Worm (Caenorhabditis elegans) whole organism, L1 larva: Measurements from ENCODE around the gene R186.8.
A peak's percentile ranks its signal among the peaks of the same experiment; 100 is the strongest.

Experiments used
- C04F5.9 ChIP-seq: sonication (generic microtip); optimal IDR thresholded peaks from 2 replicates; lab custom pipeline; 2016; ENCODE audit warnings: missing genetic modification characterization, missing compliant biosample characterization
- C16A3.4 ChIP-seq: fragments of 150-350 bp; optimal IDR thresholded peaks from 2 replicates; lab custom pipeline; 2014; ENCODE audit warnings: missing biosample characterization, missing genetic modification characterization
- F16B12.6 ChIP-seq: fragments of 150-350 bp; optimal IDR thresholded peaks from 2 replicates; lab custom pipeline; 2014; ENCODE audit warnings: missing biosample characterization, missing genetic modification characterization
- aha-1 ChIP-seq: fragments of 150-350 bp; optimal IDR thresholded peaks from 2 replicates; lab custom pipeline; 2014; ENCODE audit warnings: missing biosample characterization, missing genetic modification characterization
- blmp-1 ChIP-seq: fragments of 150-350 bp; optimal IDR thresholded peaks from 2 replicates; lab custom pipeline; 2014; ENCODE audit warnings: missing biosample characterization, missing genetic modification characterization
- ceh-63 ChIP-seq: fragments of 200-800 bp; sonication (Bioruptor generic); optimal IDR thresholded peaks from 2 replicates; lab custom pipeline; 2018; ENCODE audit warnings: mild to moderate bottlenecking, missing genetic modification characterization, missing compliant biosample characterization
- ceh-82 ChIP-seq, 3 experiments: fragments of 150-350 bp in 1 of 3; sonication (generic microtip) in 2 of 3; optimal IDR thresholded peaks; 2 replicates each; lab custom pipeline; 2014 to 2017; ENCODE audit warnings: missing biosample characterization in 3 of 3, missing genetic modification characterization in 3 of 3
- ceh-88 ChIP-seq: fragments of 200-800 bp; sonication (Bioruptor generic); IDR thresholded peaks from 2 replicates; pipeline ENCODE4 v1.3.6; 2022; ENCODE audit warnings: missing genetic modification characterization, missing compliant biosample characterization
- dpl-1 ChIP-seq, 3 experiments: fragments of 150-350 bp in 2 of 3; sonication (generic microtip) in 1 of 3; optimal IDR thresholded peaks; 2 replicates each; lab custom pipeline; 2014 to 2017; ENCODE audit warnings: missing biosample characterization in 3 of 3, missing genetic modification characterization in 3 of 3, missing genetic modification reagents in 3 of 3
- efl-1 ChIP-seq, 4 experiments: fragments of 150-350 bp; optimal IDR thresholded peaks in 3 of 4; peaks in 1 of 4; 1 replicate in 1 of 4; 2 replicates in 3 of 4; lab custom pipeline; 2014; ENCODE audit warnings: missing biosample characterization in 2 of 4, missing genetic modification characterization in 2 of 4, missing genetic modification reagents in 2 of 4
- egl-13 ChIP-seq: sonication (generic microtip); optimal IDR thresholded peaks from 2 replicates; lab custom pipeline; 2016; ENCODE audit warnings: missing genotype, missing genetic modification reagents, missing genetic modification characterization, missing compliant biosample characterization
- ets-5 ChIP-seq: fragments of 200-800 bp; sonication (Bioruptor generic); IDR thresholded peaks from 2 replicates; pipeline ENCODE4 v1.3.6; 2022; ENCODE audit warnings: missing genetic modification characterization, missing compliant biosample characterization
- fkh-8 ChIP-seq: sonication (generic microtip); optimal IDR thresholded peaks from 2 replicates; lab custom pipeline; 2016; ENCODE audit warnings: mild to moderate bottlenecking, missing genetic modification characterization, missing compliant biosample characterization
- fos-1 ChIP-seq: fragments of 150-350 bp; optimal IDR thresholded peaks from 2 replicates; lab custom pipeline; 2014; ENCODE audit warnings: missing biosample characterization, missing genetic modification characterization
- grh-1 ChIP-seq: fragments of 200-800 bp; sonication (Bioruptor generic); IDR thresholded peaks from 2 replicates; pipeline ENCODE4 v1.3.6; 2022; ENCODE audit warnings: missing genetic modification reagents, missing genetic modification characterization, missing compliant biosample characterization
- hlh-17 ChIP-seq: fragments of 200-800 bp; sonication (Bioruptor generic); optimal IDR thresholded peaks from 2 replicates; lab custom pipeline; 2018; ENCODE audit warnings: missing genetic modification characterization, mild to moderate bottlenecking, missing compliant biosample characterization, moderate library complexity, borderline replicate concordance
- hlh-4 ChIP-seq: sonication (generic microtip); optimal IDR thresholded peaks from 2 replicates; lab custom pipeline; 2016; ENCODE audit warnings: mild to moderate bottlenecking, missing genetic modification characterization, missing compliant biosample characterization
- irx-1 ChIP-seq: sonication (generic microtip); optimal IDR thresholded peaks from 2 replicates; lab custom pipeline; 2016; ENCODE audit warnings: missing genetic modification characterization, missing compliant biosample characterization
- isw-1 ChIP-seq: fragments of 200-800 bp; sonication (Bioruptor generic); IDR thresholded peaks from 2 replicates; pipeline ENCODE4 v1.3.6; 2022; ENCODE audit warnings: missing genetic modification characterization, missing compliant biosample characterization
- lin-14 ChIP-seq: fragments of 200-800 bp; sonication (Bioruptor generic); optimal IDR thresholded peaks from 2 replicates; lab custom pipeline; 2018; ENCODE audit warnings: mild to moderate bottlenecking, missing genetic modification characterization, moderate library complexity, missing compliant biosample characterization
- lin-35 ChIP-seq, 2 experiments: fragments of 150-350 bp; optimal IDR thresholded peaks; 2 replicates each; lab custom pipeline; 2014; ENCODE audit warnings: missing biosample characterization in 2 of 2, missing genetic modification characterization in 2 of 2, missing genetic modification reagents in 2 of 2
- lsy-2 ChIP-seq, 2 experiments: fragments of 150-350 bp; optimal IDR thresholded peaks; 2 replicates each; lab custom pipeline; 2014; ENCODE audit warnings: missing biosample characterization in 2 of 2, missing genetic modification characterization in 2 of 2
- mef-2 ChIP-seq: fragments of 150-350 bp; optimal IDR thresholded peaks from 2 replicates; lab custom pipeline; 2014; ENCODE audit warnings: missing biosample characterization, missing genetic modification characterization
- mep-1 ChIP-seq: fragments of 150-350 bp; optimal IDR thresholded peaks from 2 replicates; lab custom pipeline; 2014; ENCODE audit warnings: missing biosample characterization, missing genetic modification characterization
- nhr-11 ChIP-seq: fragments of 150-350 bp; optimal IDR thresholded peaks from 2 replicates; lab custom pipeline; 2014; ENCODE audit warnings: missing biosample characterization, missing genetic modification characterization
- nhr-12 ChIP-seq: sonication (generic microtip); optimal IDR thresholded peaks from 2 replicates; lab custom pipeline; 2017; ENCODE audit warnings: missing biosample characterization, missing genetic modification characterization
- nhr-19 ChIP-seq: fragments of 200-800 bp; sonication (Bioruptor generic); conservative IDR thresholded peaks from 2 replicates; pipeline ENCODE4 v1.3.6; 2022; ENCODE audit warnings: missing genetic modification characterization, missing compliant biosample characterization
- nhr-47 ChIP-seq: sonication (generic microtip); optimal IDR thresholded peaks from 2 replicates; lab custom pipeline; 2016; ENCODE audit warnings: mild to moderate bottlenecking, missing genetic modification characterization, moderate library complexity, missing compliant biosample characterization
- nhr-71 ChIP-seq: sonication (generic microtip); optimal IDR thresholded peaks from 2 replicates; lab custom pipeline; 2016; ENCODE audit warnings: mild to moderate bottlenecking, missing genetic modification characterization, moderate library complexity, missing compliant biosample characterization
- nhr-76 ChIP-seq: sonication (generic microtip); optimal IDR thresholded peaks from 2 replicates; lab custom pipeline; 2017; ENCODE audit warnings: missing biosample characterization, missing genetic modification characterization
- nhr-77 ChIP-seq: fragments of 150-350 bp; optimal IDR thresholded peaks from 2 replicates; lab custom pipeline; 2014; ENCODE audit warnings: missing biosample characterization, missing genetic modification characterization
- nhr-84 ChIP-seq: sonication (generic microtip); optimal IDR thresholded peaks from 2 replicates; lab custom pipeline; 2017; ENCODE audit warnings: missing biosample characterization, missing genetic modification characterization
- nhr-85 ChIP-seq: sonication (generic microtip); peaks from one replicate; lab custom pipeline; 2016; ENCODE audit warnings: missing genetic modification characterization, inconsistent platforms, missing compliant biosample characterization
- pqm-1 ChIP-seq: sonication (generic microtip); optimal IDR thresholded peaks from 3 replicates; lab custom pipeline; 2017; ENCODE audit warnings: missing biosample characterization, missing genetic modification characterization
- snu-23 ChIP-seq: sonication (generic microtip); optimal IDR thresholded peaks from 2 replicates; lab custom pipeline; 2016; ENCODE audit warnings: missing genetic modification characterization, missing compliant biosample characterization
- sox-4 ChIP-seq: sonication (generic microtip); optimal IDR thresholded peaks from 2 replicates; lab custom pipeline; 2016; ENCODE audit warnings: missing genetic modification characterization, missing compliant biosample characterization
- tbx-2 ChIP-seq: sonication (generic microtip); optimal IDR thresholded peaks from 2 replicates; lab custom pipeline; 2016; ENCODE audit warnings: missing genetic modification characterization, missing compliant biosample characterization
- unc-86 ChIP-seq: sonication (generic microtip); optimal IDR thresholded peaks from 2 replicates; lab custom pipeline; 2016; ENCODE audit warnings: missing genetic modification characterization, missing compliant biosample characterization
- unc-98 ChIP-seq: fragments of 200-800 bp; sonication (Bioruptor generic); IDR thresholded peaks from 2 replicates; pipeline ENCODE4 v1.3.6; 2022; ENCODE audit warnings: missing genetic modification characterization, missing compliant biosample characterization
- vab-15 ChIP-seq: sonication (generic microtip); optimal IDR thresholded peaks from 2 replicates; lab custom pipeline; 2017; ENCODE audit warnings: missing genotype, mild to moderate bottlenecking, missing genetic modification characterization, missing compliant biosample characterization
- xbp-1 ChIP-seq: sonication (generic microtip); optimal IDR thresholded peaks from 2 replicates; lab custom pipeline; 2016; ENCODE audit warnings: missing genetic modification characterization, missing compliant biosample characterization
- ztf-11 ChIP-seq, 2 experiments: sonication (generic microtip); optimal IDR thresholded peaks; 2 replicates each; lab custom pipeline; 2016 to 2017; ENCODE audit warnings: missing genetic modification characterization in 2 of 2, missing biosample characterization in 1 of 2, missing compliant biosample characterization in 1 of 2

The R186.8 gene

DNA sequence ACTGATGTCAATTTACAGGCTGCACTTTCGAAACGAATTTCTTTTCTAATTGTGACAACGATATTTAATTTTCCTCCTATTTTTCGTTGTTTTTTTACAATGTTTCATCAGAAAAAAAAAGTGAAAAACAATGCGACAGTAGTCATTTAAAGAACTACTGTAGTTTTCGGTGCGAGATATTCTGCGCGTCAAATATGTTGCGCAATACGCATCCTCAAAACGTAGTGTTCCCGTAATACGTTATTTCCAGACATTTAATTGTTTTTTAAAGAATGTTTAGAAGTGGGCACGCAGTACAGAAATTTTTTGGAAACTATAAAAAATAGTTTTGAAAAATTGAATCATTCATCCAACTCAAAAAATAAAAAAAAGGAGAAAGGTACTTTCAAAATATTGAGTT lies 6.3 kb upstream of the R186.8 start:
- TF ChIP-seq mef-2 (tag; lab: Kevin White, UChicago) (no peak), snu-23 (GFP tag; lab: Kevin White, UChicago) (no peak), ceh-88 (no peak), egl-13 (tag; lab: Kevin White, UChicago) (no peak), unc-98 (no peak), ceh-63 (no peak), ztf-11 (tag; optimal IDR thresholded peaks at IDR 0.05; lab: Kevin White, UChicago) (no peak), vab-15 (tag; lab: Kevin White, UChicago) (no peak), grh-1 (no peak), fkh-8 (tag; lab: Kevin White, UChicago) (no peak)

DNA sequence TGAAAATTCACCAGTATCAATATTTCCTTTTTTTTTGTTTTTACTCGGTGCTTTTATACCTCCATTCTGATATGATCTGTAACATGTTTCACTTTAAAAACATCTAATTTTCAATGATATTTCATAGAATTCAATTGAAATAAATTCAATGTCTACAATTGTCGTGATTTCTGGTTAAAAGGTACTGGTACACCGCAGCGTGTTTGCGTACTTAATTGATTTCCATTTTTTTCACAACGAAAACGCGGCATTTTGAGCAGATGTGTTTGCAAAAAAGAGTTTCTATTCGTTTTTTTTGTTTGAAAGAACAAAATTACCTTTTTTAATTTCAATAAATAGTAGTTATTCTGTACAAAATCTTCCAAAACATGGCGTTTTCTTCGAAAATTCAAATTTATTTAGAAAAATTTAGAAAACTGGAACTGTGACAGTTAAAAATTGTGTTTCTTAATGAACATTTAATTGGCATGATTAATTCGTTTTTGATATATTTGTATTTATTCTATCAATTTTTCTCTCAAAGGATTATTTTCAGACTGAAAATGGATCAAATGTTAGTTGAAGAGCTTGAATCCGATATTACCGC lies 2.9 kb upstream of the R186.8 start, which contains the start of gene pnn-1:
Gene pnn-1, plus strand, starts transcription at position 536 of the 586 bp plus-strand sequence.
- TF ChIP-seq nhr-12 (tag; lab: Kevin White, UChicago) (no peak), dpl-1 (GFP tag; optimal IDR thresholded peaks at IDR 0.05; lab: Kevin White, UChicago) (peak; percentile 29 to 69 (median 63)), F16B12.6 (peak; percentile 87), ceh-88 (no peak), mep-1 (tag; lab: Kevin White, UChicago) (peak; percentile 58), irx-1 (tag; lab: Kevin White, UChicago) (no peak), blmp-1 (tag; lab: Kevin White, UChicago) (peak; percentile 41), nhr-77 (tag; lab: Kevin White, UChicago) (no peak), tbx-2 (peak; percentile 12), xbp-1 (peak; percentile 31), snu-23 (GFP tag; lab: Kevin White, UChicago) (peak; percentile 45), nhr-11 (tag; lab: Kevin White, UChicago) (no peak), lin-14 (peak; percentile 37), nhr-19 (no peak), nhr-76 (no peak), lin-35 (GFP tag; optimal IDR thresholded peaks at IDR 0.05; lab: Kevin White, UChicago) (peak; percentile 28 to 63), C16A3.4 (tag; lab: Kevin White, UChicago) (peak; percentile 44), efl-1 (optimal IDR thresholded peaks at IDR 0.05; lab: Kevin White, UChicago) (peak; percentile 40 to 58), efl-1 (GFP tag; optimal IDR thresholded peaks at IDR 0.05 in 1 of 2; lab: Kevin White, UChicago) (peak; percentile 49 to 95), nhr-71 (tag; lab: Kevin White, UChicago) (peak; percentile 44), nhr-85 (tag; lab: Kevin White, UChicago) (no peak), lsy-2 (tag; optimal IDR thresholded peaks at IDR 0.05; lab: Kevin White, UChicago) (peak; percentile 71 to 86), ets-5 (GFP tag; lab: Robert Waterston, UW) (no peak), C04F5.9 (tag; lab: Kevin White, UChicago) (no peak), hlh-4 (tag; lab: Kevin White, UChicago) (no peak), nhr-47 (tag; lab: Kevin White, UChicago) (peak; percentile 37)
- TF ChIP-seq, all 84 proteins: peak for 14

ce11 chrV:12968555-12968954 lies 773 bp upstream of the R186.8 start, which contains the start of gene lin-46:
TSS of gene lin-46 (plus strand) at chrV:12968855.
- TF ChIP-seq fkh-8 (tag; lab: Kevin White, UChicago): no peak
- TF ChIP-seq ceh-63: no peak
- no peak for TF ChIP-seq ceh-88
- no peak for TF ChIP-seq nhr-84 (tag; lab: Kevin White, UChicago)
- no peak for TF ChIP-seq aha-1
- TF ChIP-seq F16B12.6: no peak
- TF ChIP-seq fos-1 (tag; lab: Kevin White, UChicago): no peak
- TF ChIP-seq sox-4 (tag; lab: Kevin White, UChicago): no peak
- TF ChIP-seq mef-2 (tag; lab: Kevin White, UChicago): no peak
- no peak for TF ChIP-seq hlh-17 (GFP tag; lab: Kevin White, UChicago)
- no peak for TF ChIP-seq isw-1 (GFP tag; lab: Robert Waterston, UW)
- TF ChIP-seq pqm-1 (tag; lab: Kevin White, UChicago): no peak
- TF ChIP-seq unc-86 (tag; lab: Kevin White, UChicago): no peak
- no peak for TF ChIP-seq ceh-82 (tag; optimal IDR thresholded peaks at IDR 0.05; lab: Kevin White, UChicago)
- TF ChIP-seq, all 84 proteins: peak for 0
